Fruit fly (Drosophila melanogaster): ENCODE measurements around the gene twy.

dm6 chr3L:11766563-11766962 lies 26.5 kb downstream of the twy start:
- TF ChIP-seq CG4496 (GFP tag; IDR thresholded peaks at IDR 0.05) (no peak), CG10348 (GFP tag; IDR thresholded peaks at IDR 0.05) (no peak), CG8159 (tag; optimal IDR thresholded peaks at IDR 0.05) (no peak), EcR (GFP tag; optimal IDR thresholded peaks at IDR 0.05) (no peak), Pif1B (GFP tag; optimal IDR thresholded peaks at IDR 0.05) (no peak), rn (GFP tag; IDR thresholded peaks at IDR 0.05) (no peak), Pif1A (GFP tag; optimal IDR thresholded peaks at IDR 0.05) (no peak), CG32121 (GFP tag; IDR thresholded peaks at IDR 0.05) (no peak), CG13204 (GFP tag; optimal IDR thresholded peaks at IDR 0.05) (no peak), D1 (tag; optimal IDR thresholded peaks at IDR 0.05) (no peak), CG8301 (tag; optimal IDR thresholded peaks at IDR 0.05) (no peak)
